Fruit fly (Drosophila melanogaster): ENCODE data around the gene ari-1.

ari-1 gene

DNA sequence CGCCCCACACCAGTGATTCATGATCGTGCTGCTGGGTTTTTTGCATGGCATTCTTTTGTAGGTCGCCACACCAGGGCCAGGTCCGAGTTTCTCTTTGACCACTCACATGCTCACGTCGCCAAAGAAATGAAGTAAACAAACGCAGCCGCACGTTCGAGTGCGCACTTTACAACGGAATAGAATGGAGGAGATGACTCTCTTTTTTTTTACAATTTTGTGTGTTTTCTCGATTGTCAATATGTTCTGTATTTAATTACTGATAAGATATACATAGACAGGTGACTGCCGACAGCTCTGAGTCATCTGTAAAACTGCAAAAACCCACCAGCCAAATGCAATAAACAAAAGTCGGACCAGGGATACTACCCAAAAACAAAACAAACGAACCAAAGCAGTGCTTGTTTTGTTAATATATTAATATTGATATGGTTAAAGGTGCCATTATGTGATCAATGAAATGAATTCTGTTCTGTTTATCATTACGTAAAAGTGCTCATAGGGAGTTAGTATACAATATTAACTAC lies 37.4 kb downstream of the ari-1 start:
- no peak for TF ChIP-seq h (optimal IDR thresholded peaks at IDR 0.05)
- no peak for TF ChIP-seq Sin3A (optimal IDR thresholded peaks at IDR 0.05)
- no peak for TF ChIP-seq Myc (optimal IDR thresholded peaks at IDR 0.05)
- no peak for TF ChIP-seq insv (optimal IDR thresholded peaks at IDR 0.05)
- no peak for TF ChIP-seq psq (optimal IDR thresholded peaks at IDR 0.05)
- no peak for TF ChIP-seq ttk (optimal IDR thresholded peaks at IDR 0.05)

dm6 chrX:18094747-18095352 lies 42.7 kb downstream of the ari-1 start:
- TF ChIP-seq psq (optimal IDR thresholded peaks at IDR 0.05) (no peak), Sin3A (optimal IDR thresholded peaks at IDR 0.05) (no peak), h (optimal IDR thresholded peaks at IDR 0.05) (no peak), insv (optimal IDR thresholded peaks at IDR 0.05) (no peak), ttk (optimal IDR thresholded peaks at IDR 0.05) (no peak), Myc (optimal IDR thresholded peaks at IDR 0.05) (no peak)

- no peak for TF ChIP-seq Myc (optimal IDR thresholded peaks at IDR 0.05)
- TF ChIP-seq h (optimal IDR thresholded peaks at IDR 0.05) = no peak
- no peak for TF ChIP-seq insv (optimal IDR thresholded peaks at IDR 0.05)
These were observed 43.5 kb downstream of the ari-1 start for dm6 chrX:18094130-18094529.

DNA sequence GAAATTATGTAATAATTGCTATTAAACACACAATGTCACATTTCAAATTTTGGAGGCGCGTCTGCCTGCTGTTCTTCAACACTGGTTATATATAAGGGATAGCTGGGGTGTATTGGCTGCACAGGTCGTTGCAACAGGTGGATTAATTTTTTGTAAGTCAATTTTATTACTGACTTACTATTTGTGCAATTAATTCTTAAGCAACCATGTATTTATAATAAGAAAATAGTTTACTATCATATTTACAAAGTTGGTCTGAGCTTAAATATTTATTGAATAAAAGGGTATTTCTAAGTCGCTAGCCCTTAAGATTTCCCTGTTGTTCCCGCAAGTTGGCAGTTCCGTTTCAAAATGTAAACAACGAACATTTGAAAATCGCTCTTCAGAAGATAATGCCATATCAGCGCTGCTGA lies 44.8 kb downstream of the ari-1 start, which contains the start of gene RhoGAP16F:
Gene RhoGAP16F, plus strand, starts transcription at position 336 of the 413 bp plus-strand sequence.
- TF ChIP-seq Myc (optimal IDR thresholded peaks at IDR 0.05) = no peak
- no peak for TF ChIP-seq ttk (optimal IDR thresholded peaks at IDR 0.05)
- no peak for TF ChIP-seq h (optimal IDR thresholded peaks at IDR 0.05)
- no peak for TF ChIP-seq insv (optimal IDR thresholded peaks at IDR 0.05)
- no peak for TF ChIP-seq psq (optimal IDR thresholded peaks at IDR 0.05)
- TF ChIP-seq Sin3A (optimal IDR thresholded peaks at IDR 0.05) = no peak

- TF ChIP-seq psq (optimal IDR thresholded peaks at IDR 0.05) (no peak), ttk (optimal IDR thresholded peaks at IDR 0.05) (peak; percentile 94), Myc (optimal IDR thresholded peaks at IDR 0.05) (no peak), h (optimal IDR thresholded peaks at IDR 0.05) (no peak), Sin3A (optimal IDR thresholded peaks at IDR 0.05) (no peak), insv (optimal IDR thresholded peaks at IDR 0.05) (no peak)
These were observed 45.5 kb downstream of the ari-1 start for dm6 chrX:18092126-18092525.

DNA sequence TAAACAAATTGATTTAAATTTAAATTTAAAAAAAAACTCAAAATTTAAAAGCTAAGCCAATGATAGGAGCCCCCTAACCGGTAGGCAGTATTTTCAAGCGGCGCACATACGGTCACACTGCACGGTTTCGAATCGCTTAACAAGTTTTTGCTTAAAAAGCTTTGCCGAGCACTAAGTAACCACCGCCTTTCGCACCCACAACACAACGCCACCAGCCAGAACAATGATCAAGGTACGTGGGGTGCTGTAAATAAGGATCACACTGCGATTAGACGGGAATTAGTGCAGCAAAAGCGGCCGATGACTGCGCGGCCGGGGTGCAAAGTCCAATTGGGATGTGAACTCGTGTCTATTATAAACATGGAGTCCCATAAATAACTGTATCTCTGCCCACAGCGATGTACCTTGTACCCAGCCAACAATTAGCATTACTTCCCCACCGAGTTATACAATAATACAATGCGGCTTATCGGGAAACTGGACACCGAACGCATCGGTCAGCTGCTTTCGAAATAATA lies 46.4 kb downstream of the ari-1 start, which contains the start of gene scu:
Gene scu, plus strand, starts transcription at position 101 of the 518 bp plus-strand sequence.
- TF ChIP-seq h (optimal IDR thresholded peaks at IDR 0.05) (no peak), insv (optimal IDR thresholded peaks at IDR 0.05) (no peak), Sin3A (optimal IDR thresholded peaks at IDR 0.05) (no peak), ttk (optimal IDR thresholded peaks at IDR 0.05) (no peak), Myc (optimal IDR thresholded peaks at IDR 0.05) (no peak), psq (optimal IDR thresholded peaks at IDR 0.05) (no peak)

- TF ChIP-seq ttk (optimal IDR thresholded peaks at IDR 0.05) = no peak
- TF ChIP-seq Myc (optimal IDR thresholded peaks at IDR 0.05) = no peak
- TF ChIP-seq insv (optimal IDR thresholded peaks at IDR 0.05) = no peak
- TF ChIP-seq h (optimal IDR thresholded peaks at IDR 0.05) = no peak
These were observed 47.3 kb downstream of the ari-1 start, which contains the start of gene Swt1 for dm6 chrX:18090333-18090732. Gene Swt1 (minus strand): TSS chrX:18090509.

- no peak for TF ChIP-seq Sin3A (optimal IDR thresholded peaks at IDR 0.05)
- no peak for TF ChIP-seq insv (optimal IDR thresholded peaks at IDR 0.05)
- TF ChIP-seq ttk (optimal IDR thresholded peaks at IDR 0.05) = no peak
- TF ChIP-seq h (optimal IDR thresholded peaks at IDR 0.05) = no peak
- no peak for TF ChIP-seq psq (optimal IDR thresholded peaks at IDR 0.05)
- no peak for TF ChIP-seq Myc (optimal IDR thresholded peaks at IDR 0.05)
These were observed 49.2 kb downstream of the ari-1 start, which contains the start of gene CG7536 for dm6 chrX:18088432-18088831. Gene CG7536 (minus strand): TSS chrX:18088532.

- no peak for TF ChIP-seq ttk (optimal IDR thresholded peaks at IDR 0.05)
- TF ChIP-seq psq (optimal IDR thresholded peaks at IDR 0.05) = no peak
- TF ChIP-seq h (optimal IDR thresholded peaks at IDR 0.05) = no peak
- TF ChIP-seq Sin3A (optimal IDR thresholded peaks at IDR 0.05) = no peak
- no peak for TF ChIP-seq Myc (optimal IDR thresholded peaks at IDR 0.05)
- TF ChIP-seq insv (optimal IDR thresholded peaks at IDR 0.05) = no peak
These were observed 52.1 kb downstream of the ari-1 start, which contains the start of gene Ada3 for dm6 chrX:18085470-18085797. Gene Ada3 (plus strand): TSS chrX:18085761.

dm6 chrX:18084614-18085469 lies 52.7 kb downstream of the ari-1 start:
- no peak for TF ChIP-seq h (optimal IDR thresholded peaks at IDR 0.05)
- no peak for TF ChIP-seq psq (optimal IDR thresholded peaks at IDR 0.05)
- no peak for TF ChIP-seq Myc (optimal IDR thresholded peaks at IDR 0.05)
- TF ChIP-seq Sin3A (optimal IDR thresholded peaks at IDR 0.05) = no peak
- no peak for TF ChIP-seq ttk (optimal IDR thresholded peaks at IDR 0.05)
- no peak for TF ChIP-seq insv (optimal IDR thresholded peaks at IDR 0.05)

- TF ChIP-seq Myc (optimal IDR thresholded peaks at IDR 0.05) (no peak), insv (optimal IDR thresholded peaks at IDR 0.05) (no peak), ttk (optimal IDR thresholded peaks at IDR 0.05) (no peak), psq (optimal IDR thresholded peaks at IDR 0.05) (no peak)
These were observed 53.8 kb downstream of the ari-1 start for dm6 chrX:18083528-18084365.
